Worm (Caenorhabditis elegans) whole organism, midembryonic: Measurements from ENCODE around the gene mif-1.

Source experiments
- T22C8.4 ChIP-seq: fragments of 200-800 bp; sonication (Bioruptor generic); IDR thresholded peaks from 2 replicates; pipeline ENCODE4 v1.3.6; 2022; ENCODE audit warnings: missing genetic modification characterization, missing compliant biosample characterization
- cog-1 ChIP-seq: sonication (generic microtip); optimal IDR thresholded peaks from 2 replicates; lab custom pipeline; 2016; ENCODE audit warnings: missing genetic modification characterization, missing compliant biosample characterization
- flt-1 ChIP-seq: fragments of 200-800 bp; sonication (Bioruptor generic); IDR thresholded peaks from 2 replicates; pipeline ENCODE4 v1.3.6; 2022; ENCODE audit warnings: missing genetic modification characterization, missing compliant biosample characterization
- klf-2 ChIP-seq: fragments of 200-800 bp; sonication (Bioruptor generic); conservative IDR thresholded peaks from 2 replicates; pipeline ENCODE4 v1.3.6; 2022; ENCODE audit warnings: missing genetic modification reagents, missing genetic modification characterization, missing compliant biosample characterization
- med-1 ChIP-seq: sonication (generic microtip); optimal IDR thresholded peaks from 2 replicates; lab custom pipeline; 2017; ENCODE audit warnings: missing genetic modification characterization, mild to moderate bottlenecking, missing compliant biosample characterization, antibody characterized with exemption, missing genetic modification reagents; ENCODE audit not compliant: insufficient read depth
- ref-1 ChIP-seq: fragments of 200-800 bp; sonication (Bioruptor generic); conservative IDR thresholded peaks from 2 replicates; pipeline ENCODE4 v1.3.6; 2022; ENCODE audit warnings: missing genetic modification reagents, missing genetic modification characterization, missing compliant biosample characterization
- ztf-23 ChIP-seq: fragments of 200-800 bp; sonication (Bioruptor generic); IDR thresholded peaks from 2 replicates; pipeline ENCODE4 v1.3.6; 2022; ENCODE audit warnings: missing genetic modification reagents, missing genetic modification characterization, missing compliant biosample characterization
- ztf-29 ChIP-seq: fragments of 200-800 bp; sonication (Bioruptor generic); IDR thresholded peaks from 2 replicates; pipeline ENCODE4 v1.3.6; 2022; ENCODE audit warnings: missing genetic modification reagents, missing genetic modification characterization, missing compliant biosample characterization

ce11 chrIII:11896652-11897051, 48.7 kb downstream of the mif-1 start:
- no peak for TF ChIP-seq cog-1 (tag; lab: Kevin White, UChicago)
- TF ChIP-seq flt-1 (GFP tag; lab: Robert Waterston, UW): no peak
- TF ChIP-seq ref-1 (GFP tag; lab: Robert Waterston, UW): no peak
- TF ChIP-seq ztf-29: no peak
- no peak for TF ChIP-seq T22C8.4 (GFP tag; lab: Robert Waterston, UW)
- no peak for TF ChIP-seq ztf-23 (GFP tag; lab: Robert Waterston, UW)
- no peak for TF ChIP-seq med-1 (GFP tag; lab: Kevin White, UChicago)
- TF ChIP-seq klf-2: no peak
